Worm (Caenorhabditis elegans) whole organism, late embryonic: Measurements from ENCODE around the gene ced-5.

ENCODE experiments used
- K09A11.1 ChIP-seq: sonication (generic microtip); optimal IDR thresholded peaks from 2 replicates; lab custom pipeline; 2017; ENCODE audit warnings: antibody characterized with exemption, mild to moderate bottlenecking, missing genetic modification characterization, missing compliant biosample characterization; ENCODE audit not compliant: insufficient read depth
- ceh-14 ChIP-seq: sonication (generic microtip); optimal IDR thresholded peaks from 2 replicates; lab custom pipeline; 2016; ENCODE audit warnings: missing genotype, missing genetic modification characterization, missing compliant biosample characterization
- rnt-1 ChIP-seq: sonication (generic microtip); optimal IDR thresholded peaks from 2 replicates; lab custom pipeline; 2016; ENCODE audit warnings: missing genetic modification characterization, missing compliant biosample characterization

DNA sequence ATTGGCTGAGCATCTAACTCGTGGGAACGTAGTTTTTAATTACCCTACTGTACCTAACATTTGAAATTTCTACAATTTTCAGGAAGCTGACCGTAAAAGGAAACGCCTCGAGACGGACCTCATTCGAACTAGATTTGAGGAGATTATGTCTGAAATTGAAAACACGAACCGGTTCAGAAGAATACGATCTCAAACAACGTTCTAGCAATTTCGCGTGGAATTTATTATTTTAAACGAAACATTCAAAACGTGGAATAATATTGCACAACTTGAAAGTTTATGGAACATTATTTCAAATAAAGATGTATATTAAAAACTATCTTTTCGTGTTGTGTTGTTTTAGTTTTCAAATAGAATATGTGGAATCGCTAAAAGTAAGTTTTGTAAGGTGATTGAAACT, 40.4 kb upstream of the ced-5 start, which contains the start of gene F13B12.7:
- no peak for TF ChIP-seq ceh-14
- TF ChIP-seq rnt-1 (tag; lab: Kevin White, UChicago): no peak
- no peak for TF ChIP-seq K09A11.1 (tag; lab: Kevin White, UChicago)
